Worm (Caenorhabditis elegans) whole organism, L4 larva: Measurements from ENCODE around the gene ech-4.

ENCODE experiments used
- D1046.2 ChIP-seq: fragments of 200-800 bp; sonication (Bioruptor generic); IDR thresholded peaks from 2 replicates; pipeline ENCODE4 v1.3.6; 2022; ENCODE audit warnings: missing genetic modification characterization, missing compliant biosample characterization
- F10B5.3 ChIP-seq: sonication (generic microtip); optimal IDR thresholded peaks from 2 replicates; lab custom pipeline; 2016; ENCODE audit warnings: mild to moderate bottlenecking, missing genetic modification characterization, missing compliant biosample characterization
- F44E2.7 ChIP-seq: fragments of 200-800 bp; sonication (Bioruptor generic); IDR thresholded peaks from 2 replicates; pipeline ENCODE4 v2.1.2; 2022; ENCODE audit warnings: missing genetic modification characterization, missing compliant biosample characterization
- R02D3.7 ChIP-seq: fragments of 150-350 bp; sonication (generic microtip); optimal IDR thresholded peaks from 3 replicates; lab custom pipeline; 2014; ENCODE audit warnings: missing biosample characterization, missing genetic modification characterization
- T20F7.1 ChIP-seq: fragments of 200-800 bp; sonication (Bioruptor generic); optimal IDR thresholded peaks from 2 replicates; lab custom pipeline; 2018; ENCODE audit warnings: mild to moderate bottlenecking, missing genetic modification characterization, missing compliant biosample characterization
- T26A8.4 ChIP-seq: fragments of 200-800 bp; sonication (Bioruptor generic); IDR thresholded peaks from 2 replicates; pipeline ENCODE4 v1.3.6; 2022; ENCODE audit warnings: missing genetic modification characterization, missing compliant biosample characterization
- Y75B8A.6 ChIP-seq: fragments of 200-800 bp; sonication (Bioruptor generic); IDR thresholded peaks from 2 replicates; pipeline ENCODE4 v1.3.6; 2022; ENCODE audit warnings: missing genetic modification reagents, missing genetic modification characterization, missing compliant biosample characterization
- aha-1 ChIP-seq: fragments of 150-350 bp; peaks from one replicate; lab custom pipeline; 2014; ENCODE audit warnings: missing biosample characterization, missing genetic modification characterization
- aly-2 ChIP-seq: sonication (generic microtip); optimal IDR thresholded peaks from 2 replicates; lab custom pipeline; 2018; ENCODE audit warnings: missing biosample characterization, missing genetic modification characterization
- arid-1 ChIP-seq: fragments of 200-800 bp; sonication (Bioruptor generic); conservative IDR thresholded peaks from 2 replicates; pipeline ENCODE4 v1.3.6; 2022; ENCODE audit warnings: missing genetic modification reagents, missing genetic modification characterization, missing compliant biosample characterization
- ceh-28 ChIP-seq: fragments of 150-350 bp; optimal IDR thresholded peaks from 2 replicates; lab custom pipeline; 2014; ENCODE audit warnings: missing biosample characterization, missing genetic modification reagents, missing genetic modification characterization
- ceh-32 ChIP-seq: sonication (generic microtip); optimal IDR thresholded peaks from 2 replicates; lab custom pipeline; 2016; ENCODE audit warnings: mild to moderate bottlenecking, missing genetic modification characterization, missing compliant biosample characterization; ENCODE audit not compliant: poor library complexity
- cey-2 ChIP-seq: sonication (generic microtip); optimal IDR thresholded peaks from 3 replicates; lab custom pipeline; 2017; ENCODE audit warnings: missing genetic modification characterization, mild to moderate bottlenecking, missing compliant biosample characterization, antibody characterized with exemption, borderline replicate concordance; ENCODE audit not compliant: insufficient read depth
- ctbp-1 ChIP-seq: fragments of 200-800 bp; sonication (Bioruptor generic); IDR thresholded peaks from 2 replicates; pipeline ENCODE4 v1.3.6; 2022; ENCODE audit warnings: missing genetic modification reagents, missing genetic modification characterization, missing compliant biosample characterization
- daf-19 ChIP-seq: fragments of 200-800 bp; sonication (Bioruptor generic); conservative IDR thresholded peaks from 2 replicates; pipeline ENCODE4 v1.3.6; 2022; ENCODE audit warnings: missing genetic modification characterization, missing compliant biosample characterization
- dmd-8 ChIP-seq: fragments of 200-800 bp; sonication (Bioruptor generic); IDR thresholded peaks from 2 replicates; pipeline ENCODE4 v1.3.6; 2022; ENCODE audit warnings: missing genetic modification characterization, missing compliant biosample characterization
- dmd-9 ChIP-seq: fragments of 200-800 bp; sonication (Bioruptor generic); IDR thresholded peaks from 2 replicates; pipeline ENCODE4 v1.3.6; 2022; ENCODE audit warnings: missing genetic modification reagents, missing genetic modification characterization, missing compliant biosample characterization
- dve-1 ChIP-seq: sonication (generic microtip); optimal IDR thresholded peaks from 2 replicates; lab custom pipeline; 2017; ENCODE audit warnings: antibody characterized with exemption, mild to moderate bottlenecking, missing genetic modification characterization, missing compliant biosample characterization; ENCODE audit not compliant: insufficient read depth
- egl-27 ChIP-seq: sonication (generic microtip); optimal IDR thresholded peaks from 3 replicates; lab custom pipeline; 2017; ENCODE audit warnings: missing biosample characterization, missing genetic modification reagents, missing genetic modification characterization
- egl-43 ChIP-seq: fragments of 200-800 bp; sonication (Bioruptor generic); IDR thresholded peaks from 2 replicates; pipeline ENCODE4 v1.3.6; 2022; ENCODE audit warnings: missing genetic modification reagents, missing genetic modification characterization, missing compliant biosample characterization
- fkh-10 ChIP-seq: fragments of 150-350 bp; optimal IDR thresholded peaks from 2 replicates; lab custom pipeline; 2014; ENCODE audit warnings: missing biosample characterization, missing genetic modification reagents, missing genetic modification characterization
- fos-1 ChIP-seq: fragments of 150-350 bp; optimal IDR thresholded peaks from 2 replicates; lab custom pipeline; 2014; ENCODE audit warnings: missing biosample characterization, missing genetic modification characterization
- gei-8 ChIP-seq: fragments of 200-800 bp; sonication (Bioruptor generic); optimal IDR thresholded peaks from 2 replicates; lab custom pipeline; 2018; ENCODE audit warnings: mild to moderate bottlenecking, missing genetic modification characterization, missing compliant biosample characterization
- hif-1 ChIP-seq, 2 experiments: sonication (generic microtip); optimal IDR thresholded peaks; 2 replicates each; lab custom pipeline; 2016 to 2017; ENCODE audit warnings: missing compliant biosample characterization in 2 of 2, missing genetic modification characterization in 2 of 2, missing genetic modification reagents in 2 of 2, missing genotype in 2 of 2, mild to moderate bottlenecking in 1 of 2
- lin-1 ChIP-seq: fragments of 200-800 bp; sonication (Bioruptor generic); IDR thresholded peaks from 2 replicates; pipeline ENCODE4 v1.3.6; 2022; ENCODE audit warnings: missing genetic modification reagents, missing genetic modification characterization, missing compliant biosample characterization
- lin-15B ChIP-seq: fragments of 150-350 bp; sonication (generic microtip); optimal IDR thresholded peaks from 3 replicates; lab custom pipeline; 2014; ENCODE audit warnings: missing biosample characterization, missing genetic modification characterization
- lin-38 ChIP-seq: fragments of 200-800 bp; sonication (Bioruptor generic); IDR thresholded peaks from 2 replicates; pipeline ENCODE4 v1.3.6; 2022; ENCODE audit warnings: missing genetic modification reagents, missing genetic modification characterization, missing compliant biosample characterization
- lir-3 ChIP-seq: sonication (generic microtip); optimal IDR thresholded peaks from 2 replicates; lab custom pipeline; 2016; ENCODE audit warnings: mild to moderate bottlenecking, missing genetic modification characterization, missing compliant biosample characterization
- lsy-2 ChIP-seq, 2 experiments: fragments of 150-350 bp in 1 of 2; sonication (generic microtip) in 1 of 2; optimal IDR thresholded peaks; 2 replicates each; lab custom pipeline; 2014 to 2017; ENCODE audit warnings: missing biosample characterization in 2 of 2, missing genetic modification characterization in 2 of 2
- nhr-102 ChIP-seq: sonication (generic microtip); optimal IDR thresholded peaks from 2 replicates; lab custom pipeline; 2016; ENCODE audit warnings: mild to moderate bottlenecking, missing genetic modification characterization, moderate library complexity, missing compliant biosample characterization
- nhr-111 ChIP-seq: fragments of 200-800 bp; sonication (Bioruptor generic); optimal IDR thresholded peaks from 2 replicates; lab custom pipeline; 2018; ENCODE audit warnings: mild to moderate bottlenecking, missing genetic modification characterization, missing compliant biosample characterization
- nhr-41 ChIP-seq: fragments of 200-800 bp; sonication (Bioruptor generic); IDR thresholded peaks from 2 replicates; pipeline ENCODE4 v1.3.6; 2022; ENCODE audit warnings: missing genetic modification reagents, missing genetic modification characterization, missing compliant biosample characterization
- nhr-48 ChIP-seq: sonication (generic microtip); optimal IDR thresholded peaks from 2 replicates; lab custom pipeline; 2016; ENCODE audit warnings: mild to moderate bottlenecking, missing genetic modification characterization, missing compliant biosample characterization
- pha-4 ChIP-seq, 2 experiments: fragments of 150-350 bp in 1 of 2; fragments of 200-800 bp in 1 of 2; sonication (Bioruptor generic) in 1 of 2; IDR thresholded peaks in 1 of 2; optimal IDR thresholded peaks in 1 of 2; 2 replicates each; pipeline versions ENCODE4 v1.3.6 to Lab custom; 2014 to 2022; ENCODE audit warnings: missing genetic modification characterization in 2 of 2, missing genetic modification reagents in 2 of 2, missing biosample characterization in 1 of 2, missing compliant biosample characterization in 1 of 2
- rbr-2 ChIP-seq: sonication (generic microtip); optimal IDR thresholded peaks from 2 replicates; lab custom pipeline; 2016; ENCODE audit warnings: missing genotype, missing genetic modification characterization, missing compliant biosample characterization
- saeg-2 ChIP-seq: fragments of 200-800 bp; sonication (Bioruptor generic); IDR thresholded peaks from 2 replicates; pipeline ENCODE4 v1.3.6; 2022; ENCODE audit warnings: missing genetic modification reagents, missing genetic modification characterization, missing compliant biosample characterization
- snpc-4 ChIP-seq: fragments of 150-350 bp; optimal IDR thresholded peaks from 2 replicates; lab custom pipeline; 2014; ENCODE audit warnings: missing biosample characterization, missing genetic modification characterization
- unc-62 ChIP-seq, 3 experiments: fragments of 150-350 bp in 1 of 3; sonication (generic microtip); optimal IDR thresholded peaks in 2 of 3; peaks in 1 of 3; 1 replicate in 1 of 3; 2 replicates in 2 of 3; lab custom pipeline; 2014 to 2017; ENCODE audit warnings: missing biosample characterization in 3 of 3, missing genetic modification characterization in 3 of 3, missing genetic modification reagents in 3 of 3, missing genotype in 1 of 3
- zfp-2 ChIP-seq: sonication (generic microtip); optimal IDR thresholded peaks from 2 replicates; lab custom pipeline; 2016; ENCODE audit warnings: mild to moderate bottlenecking, missing genetic modification characterization, missing compliant biosample characterization
- ztf-7 ChIP-seq: fragments of 150-350 bp; optimal IDR thresholded peaks from 2 replicates; lab custom pipeline; 2014; ENCODE audit warnings: missing biosample characterization, missing genetic modification characterization

The ech-4 gene

DNA sequence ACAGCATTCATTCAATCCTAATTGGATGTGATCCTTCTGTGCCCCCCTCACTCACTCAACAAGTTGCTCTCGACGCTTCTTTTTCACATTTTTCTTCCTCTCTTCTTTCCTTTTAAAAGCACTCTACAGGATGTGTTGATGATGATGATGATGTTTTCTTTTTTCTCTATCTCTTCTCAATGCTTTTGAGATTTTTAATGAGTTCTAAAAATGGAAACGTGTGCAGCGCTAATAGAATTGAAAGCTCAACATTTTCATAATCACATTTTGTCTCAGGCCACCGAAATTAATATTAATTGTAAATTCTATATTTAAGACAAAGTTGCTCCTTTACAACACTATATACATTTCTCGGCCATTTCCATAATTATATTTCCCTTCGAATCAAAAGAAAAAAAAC is 20.6 kb upstream of the ech-4 start:
- peak in 1 of 2 experiments; percentile 1 for TF ChIP-seq lsy-2 (tag; optimal IDR thresholded peaks at IDR 0.05; lab: Kevin White, UChicago)
- no peak for TF ChIP-seq cey-2 (tag; lab: Kevin White, UChicago)
- no peak for TF ChIP-seq dve-1 (tag; lab: Kevin White, UChicago)
- TF ChIP-seq fos-1 (tag; lab: Kevin White, UChicago) = no peak
- TF ChIP-seq aha-1 (tag; lab: Kevin White, UChicago) = peak; percentile 81
- peak in 1 of 2 experiments; percentile 11 for TF ChIP-seq unc-62 (GFP tag; optimal IDR thresholded peaks at IDR 0.05 in 1 of 2; lab: Kevin White, UChicago)
- TF ChIP-seq unc-62 (tag; optimal IDR thresholded peaks at IDR 0.05; lab: Kevin White, UChicago) = no peak

DNA sequence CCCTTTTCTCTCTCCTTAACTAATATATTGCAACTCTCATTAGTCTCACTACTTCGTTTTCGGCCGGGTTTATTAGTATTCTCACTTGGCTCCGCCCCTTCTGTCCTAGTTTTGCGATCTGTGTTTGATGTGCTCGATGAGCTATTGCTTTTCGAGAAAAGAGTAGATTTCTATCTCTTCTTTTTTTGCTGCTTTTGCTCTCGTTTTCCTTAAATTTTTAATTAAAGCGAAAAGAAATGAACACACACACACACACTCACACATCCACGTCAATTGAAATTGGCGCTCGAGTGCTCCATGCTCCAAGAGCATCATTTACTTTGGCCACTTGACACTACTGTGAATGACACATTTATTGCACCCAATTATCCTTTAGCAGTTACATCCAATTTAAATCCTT is 16.4 kb upstream of the ech-4 start:
- no peak for TF ChIP-seq nhr-111 (GFP tag; lab: Kevin White, UChicago)
- no peak for TF ChIP-seq F44E2.7 (GFP tag; lab: Robert Waterston, UW)
- no peak for TF ChIP-seq saeg-2 (GFP tag; lab: Robert Waterston, UW)
- TF ChIP-seq ctbp-1 = no peak
- TF ChIP-seq lin-38 = no peak
- no peak for TF ChIP-seq T20F7.1 (GFP tag; lab: Kevin White, UChicago)
- TF ChIP-seq lin-1 (GFP tag; lab: Robert Waterston, UW) = no peak
- TF ChIP-seq F10B5.3 (tag; lab: Kevin White, UChicago) = no peak
- no peak for TF ChIP-seq rbr-2
- no peak for TF ChIP-seq dmd-8 (GFP tag; lab: Robert Waterston, UW)
- no peak for TF ChIP-seq lin-15B (tag; lab: Kevin White, UChicago)
- TF ChIP-seq daf-19 = no peak
- TF ChIP-seq egl-43 (GFP tag; lab: Robert Waterston, UW) = no peak
- TF ChIP-seq egl-27 = no peak

- TF ChIP-seq ctbp-1 (no peak), gei-8 (GFP tag; lab: Kevin White, UChicago) (no peak), snpc-4 (tag; lab: Kevin White, UChicago) (no peak), nhr-41 (GFP tag; lab: Robert Waterston, UW) (no peak), Y75B8A.6 (GFP tag; lab: Robert Waterston, UW) (no peak), hif-1 (tag; optimal IDR thresholded peaks at IDR 0.05; lab: Kevin White, UChicago) (no peak), fkh-10 (no peak), zfp-2 (no peak), T26A8.4 (GFP tag; lab: Robert Waterston, UW) (no peak), lin-1 (GFP tag; lab: Robert Waterston, UW) (no peak), pha-4 (GFP tag; IDR thresholded peaks at IDR 0.05; lab: Robert Waterston, UW) (no peak), pha-4 (tag; optimal IDR thresholded peaks at IDR 0.05; lab: Kevin White, UChicago) (no peak), dmd-9 (GFP tag; lab: Robert Waterston, UW) (no peak), nhr-102 (no peak), lir-3 (tag; lab: Kevin White, UChicago) (no peak), egl-27 (no peak), R02D3.7 (tag; lab: Kevin White, UChicago) (no peak), ztf-7 (tag; lab: Kevin White, UChicago) (no peak), arid-1 (GFP tag; lab: Robert Waterston, UW) (no peak)
Observed at ce11 chrII:10804907-10805306, 15.9 kb upstream of the ech-4 start.

DNA sequence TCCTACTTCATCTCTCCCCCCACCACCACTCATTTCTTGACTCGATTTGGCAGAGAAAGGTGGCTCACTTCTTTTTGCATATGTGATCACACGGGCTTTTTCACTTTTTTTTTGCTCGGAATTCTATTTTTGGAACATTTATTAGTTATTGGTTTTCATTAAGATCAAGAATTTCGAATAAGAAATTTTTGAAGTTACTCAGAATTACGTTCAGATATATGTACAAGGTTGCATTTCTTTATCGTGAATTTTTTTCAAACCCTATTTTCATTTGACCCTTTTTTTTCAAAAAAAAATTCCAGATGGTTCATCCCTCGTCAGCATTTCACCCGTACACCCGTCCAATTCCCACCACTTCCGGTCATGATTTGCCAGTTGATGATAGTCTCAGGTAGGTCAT is 15.4 kb upstream of the ech-4 start, which contains the start of gene ceh-62:
ceh-62 (plus strand) TSS at position 301 of the 400 bp plus-strand sequence.
- TF ChIP-seq ceh-28 (no peak), ceh-32 (no peak), nhr-48 (tag; lab: Kevin White, UChicago) (no peak), nhr-41 (GFP tag; lab: Robert Waterston, UW) (no peak), aha-1 (tag; lab: Kevin White, UChicago) (peak; percentile 74), lin-15B (tag; lab: Kevin White, UChicago) (no peak), D1046.2 (GFP tag; lab: Robert Waterston, UW) (no peak), aly-2 (no peak)
